Worm (Caenorhabditis elegans): ENCODE data around the gene srh-276.

ce11 chrV:15569702-15570430, 40.7 kb downstream of the srh-276 start, which contains the start of gene lsm-5:
- peak; percentile 88 for TF ChIP-seq unc-55 (GFP tag; optimal IDR thresholded peaks at IDR 0.05)
- TF ChIP-seq unc-39 (tag; optimal IDR thresholded peaks at IDR 0.05) = no peak
- no peak for TF ChIP-seq elt-3 (tag; optimal IDR thresholded peaks at IDR 0.05)
- no peak for TF ChIP-seq mbf-1 (tag; optimal IDR thresholded peaks at IDR 0.05)
- TF ChIP-seq nhr-10 (tag; optimal IDR thresholded peaks at IDR 0.05) = no peak
- no peak for TF ChIP-seq ztf-4 (tag; optimal IDR thresholded peaks at IDR 0.05)
- no peak for TF ChIP-seq mdl-1 (tag; optimal IDR thresholded peaks at IDR 0.05)
- TF ChIP-seq unc-62 (GFP tag; optimal IDR thresholded peaks at IDR 0.05) = no peak
- peak; percentile 95 for TF ChIP-seq ama-1 (optimal IDR thresholded peaks at IDR 0.05)
- TF ChIP-seq nhr-77 (tag; optimal IDR thresholded peaks at IDR 0.05) = no peak
- TF ChIP-seq egl-27 (tag; optimal IDR thresholded peaks at IDR 0.05) = no peak
- TF ChIP-seq mab-5 (tag; optimal IDR thresholded peaks at IDR 0.05) = no peak
- TF ChIP-seq lsy-2 (tag; optimal IDR thresholded peaks at IDR 0.05) = peak in 1 of 2 experiments; percentile 80
- TF ChIP-seq skn-1 (tag; optimal IDR thresholded peaks at IDR 0.05) = no peak
